Fruit fly (Drosophila melanogaster) whole organism, embryonic: Measurements from ENCODE around the gene CG9920.

Experiments
- Bgb ChIP-seq: fragments of 200-800 bp; sonication (Bioruptor generic); IDR thresholded peaks from 2 replicates; pipeline ENCODE4 v1.3.6; 2022; ENCODE audit warnings: missing biosample characterization, missing genetic modification characterization; ENCODE audit not compliant: partially characterized antibody
- CG1024 ChIP-seq: fragments of 200-800 bp; sonication (Bioruptor generic); IDR thresholded peaks from 2 replicates; pipeline ENCODE4 v1.3.6; 2022; ENCODE audit warnings: missing biosample characterization, missing genetic modification characterization
- CG12071 ChIP-seq: fragments of 200-800 bp; sonication (Bioruptor generic); optimal IDR thresholded peaks from 3 replicates; lab custom pipeline; 2018; ENCODE audit warnings: missing biosample characterization, mild to moderate bottlenecking, missing genetic modification characterization
- CG12236 ChIP-seq: fragments of 200-800 bp; sonication (Bioruptor generic); optimal IDR thresholded peaks from 2 replicates; lab custom pipeline; 2016; ENCODE audit warnings: missing biosample characterization, missing genetic modification characterization
- CG13894 ChIP-seq: fragments of 200-800 bp; sonication (Bioruptor generic); optimal IDR thresholded peaks from 3 replicates; lab custom pipeline; 2018; ENCODE audit warnings: missing biosample characterization, mild to moderate bottlenecking, missing genetic modification characterization, moderate library complexity
- CG17568 ChIP-seq: fragments of 200-800 bp; sonication (Bioruptor generic); optimal IDR thresholded peaks from 2 replicates; lab custom pipeline; 2018; ENCODE audit warnings: missing biosample characterization, mild to moderate bottlenecking, missing genetic modification characterization, moderate library complexity
- CG17802 ChIP-seq: fragments of 200-800 bp; sonication (Bioruptor generic); optimal IDR thresholded peaks from 2 replicates; lab custom pipeline; 2018; ENCODE audit warnings: missing biosample characterization, mild to moderate bottlenecking, missing genetic modification characterization, moderate library complexity
- CG18619 ChIP-seq: fragments of 200-800 bp; sonication (Bioruptor generic); optimal IDR thresholded peaks from 3 replicates; lab custom pipeline; 2017; ENCODE audit warnings: missing biosample characterization, mild to moderate bottlenecking, missing genetic modification characterization
- CG2202 ChIP-seq: fragments of 200-800 bp; sonication (Bioruptor generic); optimal IDR thresholded peaks from 2 replicates; lab custom pipeline; 2018; ENCODE audit warnings: missing biosample characterization, mild to moderate bottlenecking, missing genetic modification characterization
- CG3726 ChIP-seq: fragments of 200-800 bp; sonication (Bioruptor generic); IDR thresholded peaks from 3 replicates; pipeline ENCODE4, ENCODE4 v1.3.6; 2022; ENCODE audit warnings: missing biosample characterization, missing genetic modification characterization
- CG6254 ChIP-seq: fragments of 200-800 bp; sonication (Bioruptor generic); optimal IDR thresholded peaks from 3 replicates; lab custom pipeline; 2017; ENCODE audit warnings: mild to moderate bottlenecking, missing biosample characterization, missing genetic modification reagents, missing genetic modification characterization
- CG6854 ChIP-seq: fragments of 200-800 bp; sonication (Bioruptor generic); optimal IDR thresholded peaks from 3 replicates; lab custom pipeline; 2017; ENCODE audit warnings: missing biosample characterization, mild to moderate bottlenecking, missing genetic modification characterization
- CG7786 ChIP-seq: fragments of 200-800 bp; sonication (Bioruptor generic); optimal IDR thresholded peaks from 2 replicates; lab custom pipeline; 2016; ENCODE audit warnings: missing biosample characterization, missing genetic modification characterization
- CG8281 ChIP-seq: fragments of 200-800 bp; sonication (Bioruptor generic); optimal IDR thresholded peaks from 2 replicates; lab custom pipeline; 2018; ENCODE audit warnings: missing biosample characterization, mild to moderate bottlenecking, missing genetic modification characterization, moderate library complexity
- CG8290 ChIP-seq, 3 experiments: fragments of 200-800 bp; sonication (Bioruptor generic); optimal IDR thresholded peaks; 2 replicates each; lab custom pipeline; 2016 to 2019; ENCODE audit warnings: missing biosample characterization in 3 of 3, missing genetic modification characterization in 3 of 3, mild to moderate bottlenecking in 2 of 3, moderate library complexity in 1 of 3
- CHES-1-like ChIP-seq: fragments of 200-800 bp; sonication (Bioruptor generic); optimal IDR thresholded peaks from 2 replicates; lab custom pipeline; 2016; ENCODE audit warnings: missing biosample characterization, missing genetic modification characterization
- Camta ChIP-seq: fragments of 200-800 bp; sonication (Bioruptor generic); optimal IDR thresholded peaks from 2 replicates; lab custom pipeline; 2016; ENCODE audit warnings: missing biosample characterization, missing genetic modification characterization
- Dbx ChIP-seq: fragments of 200-800 bp; sonication (Bioruptor generic); IDR thresholded peaks from 3 replicates; pipeline ENCODE4 v1.3.6; 2022; ENCODE audit warnings: missing biosample characterization, missing genetic modification characterization
- Dfd ChIP-seq, 2 experiments: fragments of >200 bp; optimal IDR thresholded peaks; 2 replicates each; lab custom pipeline; 2017; ENCODE audit warnings: missing biosample characterization in 2 of 2, missing genetic modification characterization in 2 of 2
- Dll ChIP-seq: fragments of 200-800 bp; sonication (Bioruptor generic); IDR thresholded peaks from 4 replicates; pipeline ENCODE4 v1.3.6; 2022; ENCODE audit warnings: missing biosample characterization, missing genetic modification characterization; ENCODE audit not compliant: partially characterized antibody
- Dref ChIP-seq: fragments of 200-800 bp; sonication (Bioruptor generic); IDR thresholded peaks from 2 replicates; pipeline ENCODE4 v1.3.6; 2022; ENCODE audit warnings: missing biosample characterization, missing genetic modification characterization
- Ets65A ChIP-seq: fragments of 200-800 bp; sonication (Bioruptor generic); peaks from one replicate; lab custom pipeline; 2016; ENCODE audit warnings: missing biosample characterization, missing genetic modification characterization
- Fer2 ChIP-seq: fragments of 200-800 bp; sonication (Bioruptor generic); optimal IDR thresholded peaks from 2 replicates; lab custom pipeline; 2018; ENCODE audit warnings: missing biosample characterization, mild to moderate bottlenecking, missing genetic modification characterization, moderate library complexity
- Hr39 ChIP-seq: fragments of >200 bp; optimal IDR thresholded peaks from 2 replicates; lab custom pipeline; 2017
- Pdp1 ChIP-seq, 2 experiments: fragments of 200-800 bp; sonication (Bioruptor generic); optimal IDR thresholded peaks; 3 replicates each; lab custom pipeline; 2016; ENCODE audit warnings: missing biosample characterization in 2 of 2, missing genetic modification characterization in 2 of 2, mild to moderate bottlenecking in 1 of 2, moderate library complexity in 1 of 2
- YL-1 ChIP-seq: fragments of 200-800 bp; sonication (Bioruptor generic); optimal IDR thresholded peaks from 3 replicates; lab custom pipeline; 2017; ENCODE audit warnings: missing biosample characterization, mild to moderate bottlenecking, missing genetic modification characterization
- btn ChIP-seq: fragments of 200-800 bp; sonication (Bioruptor generic); optimal IDR thresholded peaks from 2 replicates; lab custom pipeline; 2016; ENCODE audit warnings: missing biosample characterization, missing genetic modification characterization
- dimm ChIP-seq: fragments of 200-800 bp; sonication (Bioruptor generic); IDR thresholded peaks from 2 replicates; pipeline ENCODE4 v1.3.6; 2022; ENCODE audit warnings: missing biosample characterization, missing genetic modification characterization
- disco-r ChIP-seq: fragments of 200-800 bp; sonication (Bioruptor generic); optimal IDR thresholded peaks from 2 replicates; lab custom pipeline; 2016; ENCODE audit warnings: missing biosample characterization, missing genetic modification characterization
- hbn ChIP-seq: fragments of 200-800 bp; sonication (Bioruptor generic); IDR thresholded peaks from 2 replicates; pipeline ENCODE4 v1.3.6; 2022; ENCODE audit warnings: missing biosample characterization, missing genetic modification characterization; ENCODE audit not compliant: partially characterized antibody
- ind ChIP-seq: fragments of 200-800 bp; sonication (Bioruptor generic); optimal IDR thresholded peaks from 3 replicates; lab custom pipeline; 2016; ENCODE audit warnings: missing biosample characterization, missing genetic modification characterization
- luna ChIP-seq: fragments of 200-800 bp; sonication (Bioruptor generic); optimal IDR thresholded peaks from 2 replicates; lab custom pipeline; 2016; ENCODE audit warnings: missing biosample characterization, missing genetic modification characterization
- maf-S ChIP-seq: fragments of 200-800 bp; sonication (Bioruptor generic); optimal IDR thresholded peaks from 2 replicates; lab custom pipeline; 2016; ENCODE audit warnings: missing biosample characterization, missing genetic modification characterization
- mam ChIP-seq: fragments of 200-800 bp; sonication (Bioruptor generic); optimal IDR thresholded peaks from 3 replicates; lab custom pipeline; 2016; ENCODE audit warnings: missing biosample characterization, missing genetic modification characterization
- mirr ChIP-seq: fragments of 200-800 bp; sonication (Bioruptor generic); optimal IDR thresholded peaks from 3 replicates; lab custom pipeline; 2018; ENCODE audit warnings: missing biosample characterization, mild to moderate bottlenecking, missing genetic modification characterization
- nerfin-2 ChIP-seq: fragments of 200-800 bp; sonication (Bioruptor generic); IDR thresholded peaks from 2 replicates; pipeline ENCODE4 v1.3.6; 2022; ENCODE audit warnings: missing biosample characterization, missing genetic modification characterization; ENCODE audit not compliant: partially characterized antibody
- nom ChIP-seq: fragments of 200-800 bp; sonication (Bioruptor generic); optimal IDR thresholded peaks from 2 replicates; lab custom pipeline; 2017; ENCODE audit warnings: missing biosample characterization, missing genetic modification characterization, mild to moderate bottlenecking, moderate library complexity, missing genetic modification reagents
- pita ChIP-seq: fragments of 200-800 bp; sonication (Bioruptor generic); optimal IDR thresholded peaks from 2 replicates; lab custom pipeline; 2017; ENCODE audit warnings: missing biosample characterization, mild to moderate bottlenecking, missing genetic modification characterization
- salm ChIP-seq: fragments of 200-800 bp; sonication (Bioruptor generic); optimal IDR thresholded peaks from 2 replicates; lab custom pipeline; 2018; ENCODE audit warnings: missing biosample characterization, mild to moderate bottlenecking, missing genetic modification characterization
- schlank ChIP-seq: fragments of 200-800 bp; sonication (Bioruptor generic); optimal IDR thresholded peaks from 2 replicates; lab custom pipeline; 2018; ENCODE audit warnings: missing biosample characterization, mild to moderate bottlenecking, missing genetic modification characterization
- shn ChIP-seq: fragments of 200-800 bp; sonication (Bioruptor generic); optimal IDR thresholded peaks from 3 replicates; lab custom pipeline; 2016; ENCODE audit warnings: missing biosample characterization, missing genetic modification characterization
- sisA ChIP-seq: fragments of 200-800 bp; sonication (Bioruptor generic); IDR thresholded peaks from 2 replicates; pipeline ENCODE4 v1.3.6; 2022; ENCODE audit warnings: missing biosample characterization, missing genetic modification characterization
- wek ChIP-seq: fragments of 200-800 bp; sonication (Bioruptor generic); optimal IDR thresholded peaks from 3 replicates; lab custom pipeline; 2018; ENCODE audit warnings: missing biosample characterization, mild to moderate bottlenecking, missing genetic modification characterization, moderate library complexity

CG9920 gene

dm6 chr3R:14088887-14089567 lies 8.9 kb downstream of the CG9920 start, which contains the start of gene Npc2b (continued):
- TF ChIP-seq Camta (GFP tag; lab: Kevin White, UChicago) (peak; percentile 43), maf-S (GFP tag; lab: Kevin White, UChicago) (peak; percentile 43), pita (GFP tag; lab: Kevin White, UChicago) (peak; percentile 11), mam (GFP tag; lab: Kevin White, UChicago) (peak; percentile 65), btn (GFP tag; lab: Kevin White, UChicago) (peak; percentile 38), CG17802 (tag; lab: Kevin White, UChicago) (peak; percentile 39), hbn (GFP tag; lab: Robert Waterston, UW) (no peak), dimm (GFP tag; lab: Robert Waterston, UW) (no peak), Pdp1 (GFP tag; optimal IDR thresholded peaks at IDR 0.05; lab: Kevin White, UChicago) (peak; percentile 54 to 86), nerfin-2 (GFP tag; lab: Robert Waterston, UW) (no peak), mirr (GFP tag; lab: Kevin White, UChicago) (no peak), Ets65A (GFP tag; lab: Kevin White, UChicago) (peak; percentile 94), CG6854 (GFP tag; lab: Kevin White, UChicago) (no peak), CG7786 (peak; percentile 11), CG18619 (GFP tag; lab: Kevin White, UChicago) (peak; percentile 21), CG8290 (GFP tag; optimal IDR thresholded peaks at IDR 0.05; lab: Kevin White, UChicago) (peak; percentile 28), CG8290 (tag; optimal IDR thresholded peaks at IDR 0.05; lab: Kevin White, UChicago) (peak in 1 of 2 experiments; percentile 75), wek (GFP tag; lab: Kevin White, UChicago) (peak; percentile 11), ind (no peak), schlank (no peak), CG1024 (GFP tag; lab: Robert Waterston, UW) (0 out of 2 replicates have a peak, but pooled peaks have one; percentile 43), YL-1 (GFP tag; lab: Kevin White, UChicago) (peak; percentile 8), nom (GFP tag; lab: Kevin White, UChicago) (peak; percentile 6), CG12071 (GFP tag; lab: Kevin White, UChicago) (peak; percentile 43), Fer2 (tag; lab: Kevin White, UChicago) (no peak), CG3726 (no peak), CG17568 (GFP tag; lab: Kevin White, UChicago) (peak; percentile 65), CG2202 (tag; lab: Kevin White, UChicago) (no peak), CG12236 (GFP tag; lab: Kevin White, UChicago) (peak; percentile 9), Dbx (GFP tag; lab: Robert Waterston, UW) (peak; percentile 81), CG6254 (peak; percentile 14), CG8281 (tag; lab: Kevin White, UChicago) (no peak), CG13894 (tag; lab: Kevin White, UChicago) (peak; percentile 49), disco-r (GFP tag; lab: Kevin White, UChicago) (peak; percentile 52), CHES-1-like (peak; percentile 38), shn (GFP tag; lab: Kevin White, UChicago) (peak; percentile 49), Dll (GFP tag; lab: Robert Waterston, UW) (no peak), luna (GFP tag; lab: Kevin White, UChicago) (no peak), Hr39 (lab: Kevin White, UChicago) (no peak), Bgb (GFP tag; lab: Robert Waterston, UW) (peak; percentile 81), Dfd (GFP tag; optimal IDR thresholded peaks at IDR 0.05; lab: Kevin White, UChicago) (no peak), Dref (GFP tag; lab: Robert Waterston, UW) (no peak), sisA (GFP tag; lab: Robert Waterston, UW) (peak; percentile 68), salm (tag; lab: Kevin White, UChicago) (no peak)
